Fruit fly (Drosophila melanogaster): ENCODE results near the gene Smyd3.
A peak's percentile ranks its signal among the peaks of the same experiment; 100 is the strongest.

Smyd3 gene

dm6 chrX:2619651-2620050, 11.0 kb upstream of the Smyd3 start, which contains the start of the genes Tsp3A and Seipin (continued):
- TF ChIP-seq ara (GFP tag; IDR thresholded peaks at IDR 0.05) (peak; percentile 76), so (GFP tag; IDR thresholded peaks at IDR 0.05) (peak; percentile 75), ac (GFP tag; optimal IDR thresholded peaks at IDR 0.05) (no peak), CG12659 (GFP tag; optimal IDR thresholded peaks at IDR 0.05) (peak; percentile 88), CG13287 (GFP tag; IDR thresholded peaks at IDR 0.05; ENCODE audit: partially characterized antibody) (peak; percentile 70), amos (GFP tag; IDR thresholded peaks at IDR 0.05; ENCODE audit: partially characterized antibody) (peak; percentile 29; the same call in 1 of the 2 replicates), CG32532 (GFP tag; IDR thresholded peaks at IDR 0.05) (peak; percentile 93), B-H1 (GFP tag; IDR thresholded peaks at IDR 0.05) (peak; percentile 77), dysf (GFP tag; IDR thresholded peaks at IDR 0.05) (peak; percentile 94), knrl (GFP tag; IDR thresholded peaks at IDR 0.05; ENCODE audit: partially characterized antibody) (no peak), wek (GFP tag; optimal IDR thresholded peaks at IDR 0.05) (peak; percentile 64), Rfx (GFP tag; IDR thresholded peaks at IDR 0.05) (peak; percentile 96), CG10274 (GFP tag; optimal IDR thresholded peaks at IDR 0.05) (peak; percentile 76), CG9876 (GFP tag; optimal IDR thresholded peaks at IDR 0.05) (peak; percentile 68), tgo (GFP tag; IDR thresholded peaks at IDR 0.05) (peak; percentile 85), CG6683 (GFP tag; optimal IDR thresholded peaks at IDR 0.05) (peak; percentile 71), CG14710 (tag; optimal IDR thresholded peaks at IDR 0.05) (peak; percentile 56), unc-4 (GFP tag; IDR thresholded peaks at IDR 0.05; ENCODE audit: partially characterized antibody) (peak; percentile 57), lbe (GFP tag; optimal IDR thresholded peaks at IDR 0.05) (no peak), kah (GFP tag; optimal IDR thresholded peaks at IDR 0.05) (peak; percentile 79), CG14014 (GFP tag; IDR thresholded peaks at IDR 0.05) (peak; percentile 90), CG6689 (GFP tag; IDR thresholded peaks at IDR 0.05) (peak; percentile 87), CG42726 (GFP tag; IDR thresholded peaks at IDR 0.05; ENCODE audit: partially characterized antibody) (no peak), exex (tag; optimal IDR thresholded peaks at IDR 0.05) (peak; percentile 95), hth (optimal IDR thresholded peaks at IDR 0.05) (no peak), cad (GFP tag; optimal IDR thresholded peaks at IDR 0.05) (no peak), CG3995 (GFP tag; optimal IDR thresholded peaks at IDR 0.05) (peak; percentile 71), Hsf (GFP tag; optimal IDR thresholded peaks at IDR 0.05) (peak; percentile 79), CG31224 (GFP tag; IDR thresholded peaks at IDR 0.05) (peak; percentile 71), yki (optimal IDR thresholded peaks at IDR 0.05) (no peak), bcd (GFP tag; optimal IDR thresholded peaks at IDR 0.05) (peak; percentile 87), gt (GFP tag; IDR thresholded peaks at IDR 0.05) (peak; percentile 53; the same call in 1 of the 2 replicates), Blimp-1 (GFP tag; optimal IDR thresholded peaks at IDR 0.05) (peak; percentile 65), nerfin-1 (tag; optimal IDR thresholded peaks at IDR 0.05) (peak; percentile 67), Fer1 (GFP tag; optimal IDR thresholded peaks at IDR 0.05) (peak; percentile 91), CG15514 (GFP tag; optimal IDR thresholded peaks at IDR 0.05) (peak; percentile 87), CG31441 (GFP tag; IDR thresholded peaks at IDR 0.05) (no peak; the same call in 1 of the 2 replicates), Dbx (GFP tag; IDR thresholded peaks at IDR 0.05) (peak; percentile 86), Asciz (GFP tag; optimal IDR thresholded peaks at IDR 0.05) (no peak), CG16863 (GFP tag; optimal IDR thresholded peaks at IDR 0.05) (peak; percentile 66), Dip3 (GFP tag; optimal IDR thresholded peaks at IDR 0.05) (peak; percentile 87), CG8281 (tag; optimal IDR thresholded peaks at IDR 0.05) (peak; percentile 53), CG31365 (tag; optimal IDR thresholded peaks at IDR 0.05) (peak; percentile 80), H15 (GFP tag; IDR thresholded peaks at IDR 0.05) (peak; percentile 75), pfk (GFP tag; optimal IDR thresholded peaks at IDR 0.05) (no peak), dan (GFP tag; IDR thresholded peaks at IDR 0.05) (peak; percentile 38; the same call in 1 of the 2 replicates), D19B (GFP tag; optimal IDR thresholded peaks at IDR 0.05) (peak; percentile 77), tap (tag; optimal IDR thresholded peaks at IDR 0.05) (no peak), dpn (GFP tag; optimal IDR thresholded peaks at IDR 0.05) (peak; percentile 75 to 89), CG8388 (GFP tag; optimal IDR thresholded peaks at IDR 0.05) (peak; percentile 59), CG2199 (GFP tag; IDR thresholded peaks at IDR 0.05) (0 out of 3 replicates have a peak, but pooled peaks have one; percentile 52)
